Worm (Caenorhabditis elegans) whole organism, L4/young adult: Measurements from ENCODE around the gene fbxa-105.

Experiments used
- W03F9.2 ChIP-seq: fragments of 150-350 bp; optimal IDR thresholded peaks from 2 replicates; lab custom pipeline; 2014; ENCODE audit warnings: missing biosample characterization, missing genetic modification characterization
- dao-5 ChIP-seq: sonication (generic microtip); optimal IDR thresholded peaks from 2 replicates; lab custom pipeline; 2016; ENCODE audit warnings: missing genotype, missing genetic modification characterization, moderate library complexity, missing compliant biosample characterization
- him-1 ChIP-seq: sonication (generic microtip); optimal IDR thresholded peaks from 2 replicates; lab custom pipeline; 2016; ENCODE audit warnings: missing genotype, missing genetic modification reagents, missing genetic modification characterization, missing compliant biosample characterization

- TF ChIP-seq W03F9.2 (tag; lab: Kevin White, UChicago) (no peak), him-1 (tag; lab: Kevin White, UChicago) (no peak), dao-5 (tag; lab: Kevin White, UChicago) (no peak)
Measured at ce11 chrV:7353602-7354001, 38.2 kb downstream of the fbxa-105 start.
